Worm (Caenorhabditis elegans): Measurements from ENCODE around the gene B0285.3.

DNA sequence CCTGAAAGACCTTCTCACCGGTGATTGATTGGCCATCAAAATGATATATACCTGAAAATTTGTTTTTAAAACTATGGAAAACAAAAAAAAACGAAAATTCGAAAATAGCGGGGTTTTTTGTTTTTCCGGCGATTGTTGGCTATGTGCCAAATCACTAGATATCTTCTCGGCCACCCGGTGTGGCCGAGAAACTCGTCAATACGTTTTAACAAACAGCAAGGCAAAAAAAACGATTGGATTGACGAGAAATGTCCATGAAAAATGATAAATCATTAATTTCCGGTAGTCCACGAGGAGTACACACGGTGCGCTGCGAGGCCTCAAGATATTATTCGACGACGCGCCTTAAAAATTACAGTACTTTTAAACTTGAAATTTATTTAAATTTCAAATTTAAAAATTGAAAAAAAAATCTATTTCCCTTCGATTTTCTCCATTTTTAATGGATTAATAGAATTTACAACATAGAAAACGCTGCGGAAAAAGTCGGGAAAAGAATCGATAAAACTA lies 42.1 kb downstream of the B0285.3 start, which contains the start of gene R10E4.11:
- no peak for TF ChIP-seq fkh-10 (GFP tag; optimal IDR thresholded peaks at IDR 0.05)
- TF ChIP-seq irx-1 (tag; optimal IDR thresholded peaks at IDR 0.05): no peak
- TF ChIP-seq nhr-12 (tag; optimal IDR thresholded peaks at IDR 0.05): no peak
- no peak for TF ChIP-seq grh-1 (GFP tag; IDR thresholded peaks at IDR 0.05)
- TF ChIP-seq elt-2 (tag; optimal IDR thresholded peaks at IDR 0.05): no peak
- TF ChIP-seq dpl-1 (GFP tag; optimal IDR thresholded peaks at IDR 0.05): no peak
- TF ChIP-seq fos-1 (tag; optimal IDR thresholded peaks at IDR 0.05): no peak
- TF ChIP-seq ztf-4 (tag; optimal IDR thresholded peaks at IDR 0.05): no peak
- TF ChIP-seq lin-39 (tag; optimal IDR thresholded peaks at IDR 0.05): no peak
- TF ChIP-seq unc-62 (GFP tag; optimal IDR thresholded peaks at IDR 0.05): no peak
- no peak for TF ChIP-seq ztf-11 (tag; optimal IDR thresholded peaks at IDR 0.05)
- TF ChIP-seq unc-30 (tag; optimal IDR thresholded peaks at IDR 0.05): no peak
- no peak for TF ChIP-seq elt-3 (tag; optimal IDR thresholded peaks at IDR 0.05)
- no peak for TF ChIP-seq mep-1 (tag; optimal IDR thresholded peaks at IDR 0.05)

All from whole organism, L1 larva.